Fruit fly (Drosophila melanogaster) whole organism, pupa: ENCODE results near the gene CG13282.

Experiments used
- CG10348 ChIP-seq: fragments of 200-800 bp; sonication (Bioruptor generic); IDR thresholded peaks from 2 replicates; pipeline ENCODE4 v1.3.6; 2022; ENCODE audit warnings: missing biosample characterization, missing genetic modification characterization
- CG12605 ChIP-seq: fragments of 200-800 bp; sonication (Bioruptor generic); IDR thresholded peaks from 2 replicates; pipeline ENCODE4 v1.3.6; 2022; ENCODE audit warnings: missing biosample characterization, missing genetic modification characterization
- CG13204 ChIP-seq: fragments of 200-800 bp; sonication (Bioruptor generic); optimal IDR thresholded peaks from 2 replicates; lab custom pipeline; 2018; ENCODE audit warnings: missing biosample characterization, mild to moderate bottlenecking, missing genetic modification characterization, moderate library complexity
- CG14655 ChIP-seq: fragments of 200-800 bp; sonication (Bioruptor generic); optimal IDR thresholded peaks from 3 replicates; lab custom pipeline; 2017; ENCODE audit warnings: mild to moderate bottlenecking, missing biosample characterization, missing genetic modification reagents, missing genetic modification characterization
- CG17806 ChIP-seq: fragments of 200-800 bp; sonication (Bioruptor generic); optimal IDR thresholded peaks from 2 replicates; lab custom pipeline; 2018; ENCODE audit warnings: missing biosample characterization, mild to moderate bottlenecking, missing genetic modification characterization, moderate library complexity
- CG32121 ChIP-seq: fragments of 200-800 bp; sonication (Bioruptor generic); IDR thresholded peaks from 2 replicates; pipeline ENCODE4 v1.3.6; 2022; ENCODE audit warnings: missing biosample characterization, missing genetic modification characterization
- CG8159 ChIP-seq: fragments of 200-800 bp; sonication (Bioruptor generic); optimal IDR thresholded peaks from 3 replicates; lab custom pipeline; 2018; ENCODE audit warnings: missing biosample characterization, mild to moderate bottlenecking, missing genetic modification characterization, moderate library complexity
- CG9948 ChIP-seq: fragments of 200-800 bp; sonication (Bioruptor generic); optimal IDR thresholded peaks from 2 replicates; lab custom pipeline; 2018; ENCODE audit warnings: missing biosample characterization, mild to moderate bottlenecking, missing genetic modification characterization, moderate library complexity
- D1 ChIP-seq: fragments of 200-800 bp; sonication (Bioruptor generic); optimal IDR thresholded peaks from 2 replicates; lab custom pipeline; 2018; ENCODE audit warnings: missing biosample characterization, mild to moderate bottlenecking, missing genetic modification characterization, moderate library complexity
- Pif1A ChIP-seq: fragments of 200-800 bp; sonication (Bioruptor generic); optimal IDR thresholded peaks from 3 replicates; lab custom pipeline; 2016; ENCODE audit warnings: missing biosample characterization, missing genetic modification characterization
- Snoo ChIP-seq: fragments of 200-800 bp; sonication (Bioruptor generic); optimal IDR thresholded peaks from 3 replicates; lab custom pipeline; 2017; ENCODE audit warnings: missing biosample characterization, mild to moderate bottlenecking, missing genetic modification characterization, inconsistent platforms
- fd96Ca ChIP-seq: fragments of 200-800 bp; sonication (Bioruptor generic); IDR thresholded peaks from 3 replicates; pipeline ENCODE4 v1.3.6; 2022; ENCODE audit warnings: missing biosample characterization, missing genetic modification characterization

dm6 chr2L:16842505-16842904 lies 8.2 kb upstream of the CG13282 start:
- TF ChIP-seq CG10348 (GFP tag; lab: Robert Waterston, UW) (no peak), CG17806 (tag; lab: Kevin White, UChicago) (no peak), CG32121 (GFP tag; lab: Robert Waterston, UW) (no peak), fd96Ca (GFP tag; lab: Robert Waterston, UW) (no peak), CG8159 (no peak), Snoo (tag; lab: Kevin White, UChicago) (no peak), D1 (tag; lab: Kevin White, UChicago) (no peak), CG14655 (GFP tag; lab: Kevin White, UChicago) (no peak), CG9948 (tag; lab: Kevin White, UChicago) (no peak), CG13204 (GFP tag; lab: Kevin White, UChicago) (no peak), CG12605 (GFP tag; lab: Robert Waterston, UW) (no peak), Pif1A (GFP tag; lab: Kevin White, UChicago) (peak; percentile 52)
